Worm (Caenorhabditis elegans) whole organism, mixed stage, embryonic: ENCODE data around the gene D2062.1.
"Not testable (repeated sequence)": the region's sequence is repeated elsewhere in the genome, so short reads cannot be mapped to it uniquely, and the experiment has no call there.

Source experiments
- blmp-1 ChIP-seq: fragments of 150-350 bp; optimal IDR thresholded peaks from 2 replicates; lab custom pipeline; 2014; ENCODE audit warnings: missing biosample characterization, missing genetic modification characterization
- ceh-39 ChIP-seq: fragments of 150-350 bp; optimal IDR thresholded peaks from 2 replicates; lab custom pipeline; 2014; ENCODE audit warnings: missing biosample characterization, missing genetic modification characterization
- ces-1 ChIP-seq: fragments of 150-350 bp; optimal IDR thresholded peaks from 2 replicates; lab custom pipeline; 2014; ENCODE audit warnings: missing biosample characterization, missing genetic modification reagents, missing genetic modification characterization
- hlh-1 ChIP-seq: fragments of 150-350 bp; optimal IDR thresholded peaks from 2 replicates; lab custom pipeline; 2014; ENCODE audit warnings: missing biosample characterization, missing genetic modification reagents, missing genetic modification characterization
- lsy-2 ChIP-seq: fragments of 150-350 bp; optimal IDR thresholded peaks from 2 replicates; lab custom pipeline; 2014; ENCODE audit warnings: missing biosample characterization, missing genetic modification characterization
- nhr-237 ChIP-seq: fragments of 150-350 bp; optimal IDR thresholded peaks from 2 replicates; lab custom pipeline; 2014; ENCODE audit warnings: missing biosample characterization, missing genetic modification characterization
- pha-4 ChIP-seq: fragments of 150-350 bp; optimal IDR thresholded peaks from 2 replicates; lab custom pipeline; 2018; ENCODE audit warnings: missing biosample characterization, missing genetic modification reagents, missing genetic modification characterization
- snpc-4 ChIP-seq: fragments of 150-350 bp; optimal IDR thresholded peaks from 2 replicates; lab custom pipeline; 2014; ENCODE audit warnings: missing biosample characterization, missing genetic modification characterization
- unc-39 ChIP-seq: fragments of 150-350 bp; optimal IDR thresholded peaks from 2 replicates; lab custom pipeline; 2014; ENCODE audit warnings: missing biosample characterization, missing genetic modification characterization
- unc-62 ChIP-seq: fragments of 150-350 bp; optimal IDR thresholded peaks from 2 replicates; lab custom pipeline; 2014; ENCODE audit warnings: missing biosample characterization, missing genetic modification reagents, missing genetic modification characterization
- ztf-11 ChIP-seq: fragments of 150-350 bp; optimal IDR thresholded peaks from 2 replicates; lab custom pipeline; 2014; ENCODE audit warnings: missing biosample characterization, missing genetic modification characterization

- not testable (repeated sequence) for TF ChIP-seq hlh-1; ztf-11 (tag; lab: Kevin White, UChicago); unc-39 (tag; lab: Kevin White, UChicago); blmp-1 (tag; lab: Kevin White, UChicago); pha-4 (tag; lab: Kevin White, UChicago); ceh-39 (tag; lab: Kevin White, UChicago); unc-62 (GFP tag; lab: Kevin White, UChicago); ces-1 (GFP tag; lab: Kevin White, UChicago); nhr-237 (tag; lab: Kevin White, UChicago); snpc-4 (tag; lab: Kevin White, UChicago); lsy-2 (tag; lab: Kevin White, UChicago)
These were observed 8.3 kb upstream of the D2062.1 start, which contains the start of gene D2062.4 for ce11 chrII:2622936-2623452.
